Worm (Caenorhabditis elegans) whole organism, L4/young adult: ENCODE measurements around the gene thoc-2.

Source experiments
- W03F9.2 ChIP-seq: fragments of 150-350 bp; optimal IDR thresholded peaks from 2 replicates; lab custom pipeline; 2014; ENCODE audit warnings: missing biosample characterization, missing genetic modification characterization
- dao-5 ChIP-seq: sonication (generic microtip); optimal IDR thresholded peaks from 2 replicates; lab custom pipeline; 2016; ENCODE audit warnings: missing genotype, missing genetic modification characterization, moderate library complexity, missing compliant biosample characterization
- him-1 ChIP-seq: sonication (generic microtip); optimal IDR thresholded peaks from 2 replicates; lab custom pipeline; 2016; ENCODE audit warnings: missing genotype, missing genetic modification reagents, missing genetic modification characterization, missing compliant biosample characterization

thoc-2 gene

ce11 chrIII:6374947-6375415 lies 7.1 kb downstream of the thoc-2 start, which contains the start of the genes rps-13 and nfx-1:
rps-13 (minus strand) TSS chrIII:6374997.
nfx-1 (plus strand) TSS chrIII:6375379.
- peak; percentile 69 for TF ChIP-seq W03F9.2 (tag; lab: Kevin White, UChicago)
- no peak for TF ChIP-seq him-1

ce11 chrIII:6379129-6379528 lies 11.3 kb downstream of the thoc-2 start, which contains the start of gene C16A3.6:
C16A3.6 (plus strand) TSS chrIII:6379212.
- TF ChIP-seq him-1 (no peak), W03F9.2 (tag; lab: Kevin White, UChicago) (no peak)

DNA sequence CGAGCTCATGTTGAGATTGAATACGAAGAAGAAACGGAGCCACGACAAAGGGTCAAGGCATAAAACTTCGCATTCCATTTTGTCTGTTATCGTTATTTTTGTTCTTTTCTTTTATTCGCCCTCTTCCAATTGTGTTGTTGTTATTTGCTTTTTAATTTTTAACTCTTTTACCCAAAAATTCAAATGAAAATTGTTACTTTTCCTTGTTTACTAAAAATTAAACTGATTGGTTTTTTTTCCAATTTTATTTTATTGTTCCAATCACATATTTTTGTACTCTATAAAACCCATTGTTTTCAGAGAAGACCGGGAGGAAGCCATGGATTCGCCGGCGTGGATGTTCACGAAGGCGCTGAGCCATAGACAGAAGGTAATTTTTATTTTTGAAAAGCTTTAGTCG lies 12.6 kb downstream of the thoc-2 start, which contains the start of gene C16A3.5:
TSS of gene C16A3.5 (plus strand) at position 301 of the 400 bp plus-strand sequence.
- TF ChIP-seq dao-5 (tag; lab: Kevin White, UChicago) (no peak), him-1 (no peak), W03F9.2 (tag; lab: Kevin White, UChicago) (no peak)

DNA sequence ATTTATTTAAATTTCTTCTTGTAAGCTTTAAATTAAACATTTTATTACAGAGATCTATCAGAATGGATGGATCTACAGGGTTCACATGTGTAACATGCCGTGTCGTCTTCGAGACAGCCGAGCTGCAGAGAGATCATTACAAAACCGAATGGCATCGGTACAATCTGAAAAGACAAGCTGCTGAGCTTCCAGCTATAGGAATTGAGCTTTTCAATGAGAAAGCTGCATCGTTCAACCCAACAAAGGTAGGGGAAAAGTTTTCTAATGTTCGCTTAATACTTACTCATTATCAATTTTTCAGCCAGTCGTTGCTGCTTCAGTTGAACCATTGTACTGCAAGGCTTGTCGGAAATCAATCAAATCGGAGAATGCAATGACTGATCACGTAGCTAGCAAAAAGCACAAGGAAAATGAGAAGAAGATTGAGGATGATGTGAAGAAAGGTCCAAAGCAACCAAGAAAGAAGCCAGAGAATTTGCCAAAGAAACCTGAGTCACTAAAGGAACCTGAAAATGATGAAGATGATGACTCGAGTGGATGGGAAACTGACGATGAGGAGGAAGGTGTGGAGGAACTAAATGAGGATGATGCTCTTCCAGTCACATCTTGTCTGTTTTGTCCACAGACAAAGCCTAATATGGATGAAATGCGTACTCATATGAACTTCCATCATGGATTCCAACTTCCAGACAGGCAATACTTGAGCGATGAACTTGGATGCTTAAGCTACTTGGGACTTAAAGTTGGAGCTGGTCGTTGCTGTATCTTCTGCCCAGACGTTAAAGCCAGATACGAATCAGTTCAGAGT lies 13.9 kb downstream of the thoc-2 start, which contains the start of gene znf-622:
TSS of gene znf-622 (plus strand) at position 51 of the 808 bp plus-strand sequence.
- no peak for TF ChIP-seq him-1
- TF ChIP-seq W03F9.2 (tag; lab: Kevin White, UChicago): no peak
- TF ChIP-seq dao-5 (tag; lab: Kevin White, UChicago): no peak

- TF ChIP-seq dao-5 (tag; lab: Kevin White, UChicago) (no peak), W03F9.2 (tag; lab: Kevin White, UChicago) (no peak), him-1 (no peak)
Measured at ce11 chrIII:6382987-6383602, 15.3 kb downstream of the thoc-2 start, which contains the start of gene let-716. let-716 (plus strand) TSS chrIII:6383552.

DNA sequence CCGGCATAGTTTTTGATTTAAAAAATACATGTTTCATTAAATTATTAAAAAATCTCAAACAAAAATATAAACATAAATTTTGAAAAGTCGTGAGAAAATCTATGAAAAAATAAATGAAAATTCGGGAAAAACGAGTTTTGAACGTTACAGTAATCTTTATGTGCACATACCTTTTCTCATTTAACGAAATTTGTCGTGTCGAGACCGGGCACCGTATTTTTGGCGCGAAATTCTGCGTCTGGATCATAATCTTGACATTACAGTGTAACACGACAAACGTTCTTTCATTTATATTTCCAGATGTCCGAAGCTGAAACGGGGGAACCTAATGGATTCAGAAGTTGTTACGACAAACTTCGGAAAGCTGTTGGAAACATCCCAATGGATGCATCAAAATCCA lies 21.7 kb downstream of the thoc-2 start, which contains the start of gene C16A3.2:
TSS of gene C16A3.2 (plus strand) at position 301 of the 400 bp plus-strand sequence.
- TF ChIP-seq him-1 (no peak), W03F9.2 (tag; lab: Kevin White, UChicago) (no peak), dao-5 (tag; lab: Kevin White, UChicago) (no peak)

- no peak for TF ChIP-seq him-1
- TF ChIP-seq W03F9.2 (tag; lab: Kevin White, UChicago): no peak
- TF ChIP-seq dao-5 (tag; lab: Kevin White, UChicago): no peak
Measured at ce11 chrIII:6390644-6391043, 22.8 kb downstream of the thoc-2 start, which contains the start of gene smrc-1. smrc-1 (plus strand) TSS chrIII:6390944.

- TF ChIP-seq W03F9.2 (tag; lab: Kevin White, UChicago) (no peak), dao-5 (tag; lab: Kevin White, UChicago) (no peak), him-1 (no peak)
Measured at ce11 chrIII:6395706-6396232, 27.9 kb downstream of the thoc-2 start, which contains the start of gene oatr-1. oatr-1 (minus strand) TSS chrIII:6396182.

DNA sequence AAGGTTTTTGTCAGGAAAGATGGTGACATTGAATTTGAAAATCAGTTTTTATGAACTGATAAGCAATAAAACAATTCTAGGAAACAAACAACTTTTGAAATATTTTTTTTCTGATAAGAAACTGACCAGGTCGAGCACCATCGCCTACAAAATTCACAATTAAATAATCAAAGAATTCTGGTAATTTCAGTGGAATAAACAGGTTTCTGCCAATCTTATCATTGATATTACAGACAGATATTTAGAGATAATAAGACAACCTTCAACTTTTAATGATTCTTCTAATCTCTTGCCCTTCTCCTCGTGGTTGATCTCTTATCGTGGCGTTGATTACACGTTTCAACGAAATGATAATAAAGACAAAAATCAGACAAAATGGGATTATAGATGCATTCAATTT lies 28.5 kb downstream of the thoc-2 start:
- TF ChIP-seq him-1 (no peak), dao-5 (tag; lab: Kevin White, UChicago) (no peak)

DNA sequence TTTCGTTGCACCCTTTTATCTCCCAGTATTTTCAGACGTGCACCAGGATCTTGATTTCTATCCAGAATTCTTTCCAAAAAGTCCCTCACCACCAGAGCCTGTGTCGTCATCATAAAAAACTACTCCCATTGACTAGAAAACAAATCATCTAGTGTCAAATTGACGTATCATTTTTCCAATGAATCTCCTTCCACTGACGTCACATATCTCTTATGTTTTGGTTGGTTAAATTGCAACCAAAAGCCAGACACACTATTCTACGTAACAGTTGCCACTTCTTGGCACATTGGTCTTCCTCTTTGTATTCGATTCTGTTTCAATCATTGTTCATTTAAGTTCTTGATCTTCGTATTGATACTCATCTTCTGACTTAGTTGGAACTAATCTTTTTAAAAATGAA lies 30.3 kb downstream of the thoc-2 start:
- no peak for TF ChIP-seq him-1
- TF ChIP-seq W03F9.2 (tag; lab: Kevin White, UChicago): no peak
- no peak for TF ChIP-seq dao-5 (tag; lab: Kevin White, UChicago)

- TF ChIP-seq him-1 (no peak), W03F9.2 (tag; lab: Kevin White, UChicago) (no peak), dao-5 (tag; lab: Kevin White, UChicago) (no peak)
Measured at ce11 chrIII:6399424-6399823, 31.6 kb downstream of the thoc-2 start.

ce11 chrIII:6402346-6402745 lies 34.5 kb downstream of the thoc-2 start:
- TF ChIP-seq W03F9.2 (tag; lab: Kevin White, UChicago): no peak
- TF ChIP-seq dao-5 (tag; lab: Kevin White, UChicago): no peak
- TF ChIP-seq him-1: no peak

DNA sequence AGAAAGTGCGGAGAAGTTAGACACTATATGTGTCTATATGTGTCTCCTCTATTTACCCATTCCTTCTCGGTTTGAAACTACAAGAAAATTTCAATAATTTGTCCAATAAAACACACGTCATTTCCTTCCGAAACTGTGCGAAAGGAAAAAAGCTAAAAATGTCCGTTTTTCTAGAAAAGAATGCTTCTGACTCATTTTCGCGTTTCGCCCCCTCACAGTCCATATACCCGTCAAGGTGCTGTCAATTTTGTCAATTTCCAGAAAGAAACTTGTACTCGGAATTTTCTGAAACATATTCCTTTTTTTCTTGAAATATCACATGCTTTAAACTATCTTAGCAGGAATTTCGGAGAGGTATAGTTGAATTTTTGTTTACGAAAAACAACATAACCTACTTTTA lies 35.0 kb downstream of the thoc-2 start:
- TF ChIP-seq him-1: no peak
- TF ChIP-seq W03F9.2 (tag; lab: Kevin White, UChicago): no peak
- no peak for TF ChIP-seq dao-5 (tag; lab: Kevin White, UChicago)

- TF ChIP-seq him-1 (no peak), W03F9.2 (tag; lab: Kevin White, UChicago) (no peak), dao-5 (tag; lab: Kevin White, UChicago) (no peak)
Measured at ce11 chrIII:6405121-6405520, 37.3 kb downstream of the thoc-2 start.
